Fruit fly (Drosophila melanogaster) whole organism, wandering third instar larva: Measurements from ENCODE around the gene Dlic.
A peak's percentile ranks its signal among the peaks of the same experiment; 100 is the strongest.

ENCODE experiments used
- CG32264 ChIP-seq: fragments of 200-800 bp; sonication (Bioruptor generic); optimal IDR thresholded peaks from 2 replicates; lab custom pipeline; 2016; ENCODE audit warnings: missing biosample characterization, missing genetic modification characterization
- CrebA ChIP-seq: fragments of 200-800 bp; sonication (Bioruptor generic); optimal IDR thresholded peaks from 2 replicates; lab custom pipeline; 2016; ENCODE audit warnings: missing biosample characterization, mild to moderate bottlenecking, missing genetic modification characterization, borderline replicate concordance
- Dfd ChIP-seq: fragments of >200 bp; optimal IDR thresholded peaks from 2 replicates; lab custom pipeline; 2017; ENCODE audit warnings: missing biosample characterization, missing genetic modification characterization
- HLH106 ChIP-seq: fragments of 200-800 bp; optimal IDR thresholded peaks from 3 replicates; lab custom pipeline; 2019; ENCODE audit warnings: missing biosample characterization, mild to moderate bottlenecking, missing genetic modification characterization, moderate library complexity
- Hnf4 ChIP-seq: fragments of 200-800 bp; sonication (Bioruptor generic); optimal IDR thresholded peaks from 2 replicates; lab custom pipeline; 2016; ENCODE audit warnings: missing biosample characterization, mild to moderate bottlenecking, missing genetic modification characterization
- Hr83 ChIP-seq: fragments of 200-300 bp; sonication (Bioruptor generic); optimal IDR thresholded peaks from 2 replicates; lab custom pipeline; 2016; ENCODE audit warnings: missing biosample characterization, mild to moderate bottlenecking, missing genetic modification characterization, moderate library complexity; ENCODE audit not compliant: poor library complexity, severe bottlenecking
- Jra ChIP-seq: sonication (Bioruptor generic); optimal IDR thresholded peaks from 2 replicates; lab custom pipeline; 2016; ENCODE audit warnings: missing biosample characterization, missing genetic modification characterization
- OdsH ChIP-seq: fragments of 200-800 bp; sonication (Bioruptor generic); optimal IDR thresholded peaks from 2 replicates; lab custom pipeline; 2016; ENCODE audit warnings: missing biosample characterization, mild to moderate bottlenecking, missing genetic modification characterization
- Vsx2 ChIP-seq: fragments of 200-300, 225-300 bp; sonication (Bioruptor generic); optimal IDR thresholded peaks from 2 replicates; lab custom pipeline; 2018; ENCODE audit warnings: missing biosample characterization, missing genetic modification characterization; ENCODE audit not compliant: partially characterized antibody
- brk ChIP-seq: fragments of 200-800 bp; sonication (Bioruptor generic); optimal IDR thresholded peaks from 2 replicates; lab custom pipeline; 2016; ENCODE audit warnings: missing biosample characterization, mild to moderate bottlenecking, missing genetic modification characterization
- dl ChIP-seq, 2 experiments: fragments of 175-275, 200-275 bp in 1 of 2; fragments of 200-275 bp in 1 of 2; sonication (Bioruptor generic); optimal IDR thresholded peaks; lab custom pipeline; 2018; ENCODE audit warnings: mild to moderate bottlenecking in 2 of 2, missing biosample characterization in 2 of 2, missing genetic modification characterization in 2 of 2, moderate library complexity in 2 of 2; ENCODE audit not compliant: partially characterized antibody in 2 of 2, insufficient read depth in 1 of 2
- dmrt93B ChIP-seq: fragments of 200-800 bp; sonication (Bioruptor generic); optimal IDR thresholded peaks from 2 replicates; lab custom pipeline; 2018; ENCODE audit warnings: missing biosample characterization, mild to moderate bottlenecking, missing genetic modification characterization
- ey ChIP-seq: fragments of 200-800 bp; sonication (Bioruptor generic); optimal IDR thresholded peaks from 2 replicates; lab custom pipeline; 2016; ENCODE audit warnings: missing biosample characterization, missing genetic modification characterization
- fru ChIP-seq: fragments of 200-800 bp; sonication (Bioruptor generic); optimal IDR thresholded peaks from 3 replicates; lab custom pipeline; 2016; ENCODE audit warnings: missing biosample characterization, mild to moderate bottlenecking, missing genetic modification characterization
- jim ChIP-seq: fragments of 175-275, 200-325 bp; sonication (Bioruptor generic); optimal IDR thresholded peaks from 2 replicates; lab custom pipeline; 2016; ENCODE audit warnings: missing biosample characterization, mild to moderate bottlenecking, missing genetic modification characterization
- rgr ChIP-seq: fragments of 200-800 bp; sonication (Bioruptor generic); optimal IDR thresholded peaks from 3 replicates; lab custom pipeline; 2016; ENCODE audit warnings: missing biosample characterization, mild to moderate bottlenecking, missing genetic modification characterization
- sage ChIP-seq: fragments of 200-800 bp; sonication (Bioruptor generic); optimal IDR thresholded peaks from 2 replicates; lab custom pipeline; 2016; ENCODE audit warnings: missing biosample characterization, mild to moderate bottlenecking, missing genetic modification characterization
- tai ChIP-seq: sonication (Bioruptor generic); optimal IDR thresholded peaks from 2 replicates; lab custom pipeline; 2016; ENCODE audit warnings: missing biosample characterization, missing genetic modification characterization
- woc ChIP-seq: sonication (Bioruptor generic); optimal IDR thresholded peaks from 2 replicates; lab custom pipeline; 2016; ENCODE audit warnings: missing biosample characterization, mild to moderate bottlenecking, missing genetic modification characterization

The Dlic gene

dm6 chrX:11201948-11202347 lies 47.7 kb downstream of the Dlic start, which contains the start of gene CG11106:
TSS of gene CG11106 (plus strand) at chrX:11202248.
- TF ChIP-seq HLH106 (tag; lab: Kevin White, UChicago) (no peak), fru (no peak), ey (GFP tag; lab: Kevin White, UChicago) (no peak), Jra (GFP tag; lab: Kevin White, UChicago) (no peak), Dfd (GFP tag; lab: Kevin White, UChicago) (no peak), brk (GFP tag; lab: Kevin White, UChicago) (no peak), dl (GFP tag; optimal IDR thresholded peaks at IDR 0.05; lab: Kevin White, UChicago; ENCODE audit: insufficient read depth in 1 of 2, partially characterized antibody in 2 of 2) (no peak), woc (GFP tag; lab: Kevin White, UChicago) (no peak), tai (GFP tag; lab: Kevin White, UChicago) (no peak), jim (GFP tag; lab: Kevin White, UChicago) (no peak), dmrt93B (GFP tag; lab: Kevin White, UChicago) (no peak), rgr (no peak), Hnf4 (GFP tag; lab: Kevin White, UChicago) (no peak), CrebA (no peak), Vsx2 (GFP tag; lab: Kevin White, UChicago) (no peak), sage (no peak), OdsH (no peak), CG32264 (GFP tag; lab: Kevin White, UChicago) (no peak), Hr83 (GFP tag; lab: Kevin White, UChicago) (no peak)

dm6 chrX:11203104-11203503 lies 48.9 kb downstream of the Dlic start:
- no peak for TF ChIP-seq Jra (GFP tag; lab: Kevin White, UChicago)
- TF ChIP-seq CrebA = no peak
- peak; percentile 83 for TF ChIP-seq Dfd (GFP tag; lab: Kevin White, UChicago)
